Worm (Caenorhabditis elegans) whole organism, L2 larva: Measurements from ENCODE around the gene snt-1.

ENCODE experiments used
- C34F6.9 ChIP-seq: fragments of 150-350 bp; optimal IDR thresholded peaks from 2 replicates; lab custom pipeline; 2014; ENCODE audit warnings: missing biosample characterization, missing genetic modification characterization
- F13H6.1 ChIP-seq: sonication (generic microtip); optimal IDR thresholded peaks from 2 replicates; lab custom pipeline; 2016; ENCODE audit warnings: missing genetic modification characterization, missing compliant biosample characterization
- R02D3.7 ChIP-seq: fragments of 150-350 bp; optimal IDR thresholded peaks from 2 replicates; lab custom pipeline; 2014; ENCODE audit warnings: missing biosample characterization, missing genetic modification characterization
- Y55F3AM.14 ChIP-seq: fragments of 200-800 bp; sonication (Bioruptor generic); optimal IDR thresholded peaks from 2 replicates; lab custom pipeline; 2018; ENCODE audit warnings: mild to moderate bottlenecking, missing genetic modification characterization, missing compliant biosample characterization
- ZK546.5 ChIP-seq: sonication (generic microtip); optimal IDR thresholded peaks from 2 replicates; lab custom pipeline; 2017; ENCODE audit warnings: missing biosample characterization, missing genetic modification characterization
- alr-1 ChIP-seq: fragments of 150-350 bp; optimal IDR thresholded peaks from 2 replicates; lab custom pipeline; 2014; ENCODE audit warnings: missing biosample characterization, missing genetic modification characterization
- aly-2 ChIP-seq: fragments of 150-350 bp; optimal IDR thresholded peaks from 2 replicates; lab custom pipeline; 2014; ENCODE audit warnings: missing biosample characterization, missing genetic modification characterization
- ama-1 ChIP-seq: fragments of 150-350 bp; optimal IDR thresholded peaks from 2 replicates; lab custom pipeline; 2018; ENCODE audit warnings: inconsistent platforms
- blmp-1 ChIP-seq: sonication (generic microtip); optimal IDR thresholded peaks from 2 replicates; lab custom pipeline; 2017; ENCODE audit warnings: missing genetic modification characterization, mild to moderate bottlenecking, missing compliant biosample characterization, antibody characterized with exemption, moderate library complexity; ENCODE audit not compliant: insufficient read depth
- ceh-16 ChIP-seq: fragments of 150-350 bp; optimal IDR thresholded peaks from 2 replicates; lab custom pipeline; 2014; ENCODE audit warnings: missing biosample characterization, missing genetic modification characterization
- ceh-82 ChIP-seq: fragments of 150-350 bp; optimal IDR thresholded peaks from 2 replicates; lab custom pipeline; 2014; ENCODE audit warnings: missing biosample characterization, missing genetic modification characterization
- crh-2 ChIP-seq: sonication (generic microtip); optimal IDR thresholded peaks from 2 replicates; lab custom pipeline; 2017; ENCODE audit warnings: missing biosample characterization, missing genetic modification characterization
- dmd-4 ChIP-seq: sonication (generic microtip); optimal IDR thresholded peaks from 2 replicates; lab custom pipeline; 2017; ENCODE audit warnings: missing biosample characterization, missing genetic modification characterization
- egl-27 ChIP-seq: sonication (generic microtip); optimal IDR thresholded peaks from 3 replicates; lab custom pipeline; 2017; ENCODE audit warnings: missing biosample characterization, missing genetic modification reagents, missing genetic modification characterization
- elt-1 ChIP-seq: fragments of 150-350 bp; optimal IDR thresholded peaks from 2 replicates; lab custom pipeline; 2014; ENCODE audit warnings: missing biosample characterization, missing genetic modification characterization
- elt-3 ChIP-seq: sonication (generic microtip); optimal IDR thresholded peaks from 2 replicates; lab custom pipeline; 2017; ENCODE audit warnings: missing biosample characterization, missing genetic modification characterization
- fos-1 ChIP-seq: fragments of 150-350 bp; optimal IDR thresholded peaks from 2 replicates; lab custom pipeline; 2014; ENCODE audit warnings: missing biosample characterization, missing genetic modification characterization
- gmeb-1 ChIP-seq: fragments of 150-350 bp; optimal IDR thresholded peaks from 2 replicates; lab custom pipeline; 2014; ENCODE audit warnings: missing biosample characterization, missing genetic modification characterization
- lin-11 ChIP-seq: fragments of 150-350 bp; sonication (generic microtip); optimal IDR thresholded peaks from 2 replicates; lab custom pipeline; 2014; ENCODE audit warnings: missing biosample characterization, missing genetic modification characterization, inconsistent platforms, mixed read lengths
- lin-13 ChIP-seq: fragments of 150-350 bp; optimal IDR thresholded peaks from 2 replicates; lab custom pipeline; 2014; ENCODE audit warnings: missing biosample characterization, missing genetic modification reagents, missing genetic modification characterization
- lin-39 ChIP-seq: fragments of 150-350 bp; optimal IDR thresholded peaks from 2 replicates; lab custom pipeline; 2014; ENCODE audit warnings: missing biosample characterization, missing genetic modification reagents, missing genetic modification characterization
- lsy-2 ChIP-seq, 2 experiments: fragments of 150-350 bp in 1 of 2; sonication (generic microtip) in 1 of 2; optimal IDR thresholded peaks; 2 replicates each; lab custom pipeline; 2014 to 2017; ENCODE audit warnings: missing biosample characterization in 2 of 2, missing genetic modification characterization in 2 of 2
- mab-5 ChIP-seq: fragments of 150-350 bp; optimal IDR thresholded peaks from 2 replicates; lab custom pipeline; 2014; ENCODE audit warnings: missing biosample characterization, missing genetic modification characterization
- mbf-1 ChIP-seq: sonication (generic microtip); optimal IDR thresholded peaks from 2 replicates; lab custom pipeline; 2017; ENCODE audit warnings: missing biosample characterization, missing genetic modification characterization
- mdl-1 ChIP-seq, 2 experiments: fragments of 150-350 bp in 1 of 2; sonication (generic microtip) in 1 of 2; optimal IDR thresholded peaks; 2 replicates each; lab custom pipeline; 2017; ENCODE audit warnings: missing biosample characterization in 2 of 2, missing genetic modification characterization in 2 of 2
- nhr-10 ChIP-seq: sonication (generic microtip); optimal IDR thresholded peaks from 2 replicates; lab custom pipeline; 2017; ENCODE audit warnings: missing biosample characterization, missing genetic modification characterization
- nhr-11 ChIP-seq: fragments of 150-350 bp; optimal IDR thresholded peaks from 2 replicates; lab custom pipeline; 2014; ENCODE audit warnings: missing biosample characterization, missing genetic modification characterization
- nhr-12 ChIP-seq: fragments of 150-350 bp; optimal IDR thresholded peaks from 2 replicates; lab custom pipeline; 2014; ENCODE audit warnings: missing biosample characterization, missing genetic modification characterization
- nhr-129 ChIP-seq: fragments of 150-350 bp; optimal IDR thresholded peaks from 2 replicates; lab custom pipeline; 2014; ENCODE audit warnings: missing biosample characterization, missing genetic modification characterization
- nhr-21 ChIP-seq: fragments of 150-350 bp; optimal IDR thresholded peaks from 2 replicates; lab custom pipeline; 2014; ENCODE audit warnings: missing biosample characterization, missing genetic modification characterization
- nhr-23 ChIP-seq: fragments of 150-350 bp; optimal IDR thresholded peaks from 2 replicates; lab custom pipeline; 2014; ENCODE audit warnings: missing biosample characterization, missing genetic modification reagents, missing genetic modification characterization
- nhr-237 ChIP-seq: fragments of 150-350 bp; optimal IDR thresholded peaks from 2 replicates; lab custom pipeline; 2014; ENCODE audit warnings: missing biosample characterization, missing genetic modification characterization
- nhr-25 ChIP-seq: fragments of 150-350 bp; sonication (generic microtip); optimal IDR thresholded peaks from 3 replicates; lab custom pipeline; 2014; ENCODE audit warnings: missing biosample characterization, missing genetic modification characterization
- nhr-6 ChIP-seq: fragments of 150-350 bp; optimal IDR thresholded peaks from 2 replicates; lab custom pipeline; 2014; ENCODE audit warnings: missing biosample characterization, missing genetic modification characterization
- nhr-77 ChIP-seq: fragments of 150-350 bp; optimal IDR thresholded peaks from 2 replicates; lab custom pipeline; 2014; ENCODE audit warnings: missing biosample characterization, missing genetic modification characterization
- peb-1 ChIP-seq: fragments of 150-350 bp; optimal IDR thresholded peaks from 2 replicates; lab custom pipeline; 2014; ENCODE audit warnings: missing biosample characterization, missing genetic modification characterization
- sem-4 ChIP-seq: fragments of 150-350 bp; optimal IDR thresholded peaks from 2 replicates; lab custom pipeline; 2014; ENCODE audit warnings: missing biosample characterization, missing genetic modification reagents, missing genetic modification characterization
- skn-1 ChIP-seq: sonication (generic microtip); optimal IDR thresholded peaks from 2 replicates; lab custom pipeline; 2017; ENCODE audit warnings: missing biosample characterization, missing genetic modification characterization
- sma-3 ChIP-seq: sonication (generic microtip); optimal IDR thresholded peaks from 2 replicates; lab custom pipeline; 2016; ENCODE audit warnings: missing genetic modification reagents, missing genetic modification characterization, missing compliant biosample characterization
- sma-9 ChIP-seq, 2 experiments: fragments of 150-350 bp in 1 of 2; sonication (generic microtip) in 1 of 2; optimal IDR thresholded peaks; 2 replicates each; lab custom pipeline; 2014 to 2016; ENCODE audit warnings: missing genetic modification characterization in 2 of 2, mild to moderate bottlenecking in 1 of 2, missing biosample characterization in 1 of 2, missing compliant biosample characterization in 1 of 2, missing genetic modification reagents in 1 of 2, moderate library complexity in 1 of 2
- snpc-4 ChIP-seq: fragments of 150-350 bp; optimal IDR thresholded peaks from 2 replicates; lab custom pipeline; 2014; ENCODE audit warnings: missing biosample characterization, missing genetic modification characterization
- unc-39 ChIP-seq: fragments of 150-350 bp; optimal IDR thresholded peaks from 2 replicates; lab custom pipeline; 2014; ENCODE audit warnings: missing biosample characterization, missing genetic modification characterization
- unc-55 ChIP-seq: fragments of 150-350 bp; sonication (generic microtip); optimal IDR thresholded peaks from 3 replicates; lab custom pipeline; 2014; ENCODE audit warnings: missing biosample characterization, missing genetic modification reagents, missing genetic modification characterization
- unc-62 ChIP-seq: fragments of 150-350 bp; optimal IDR thresholded peaks from 2 replicates; lab custom pipeline; 2014; ENCODE audit warnings: missing biosample characterization, missing genetic modification reagents, missing genetic modification characterization
- zag-1 ChIP-seq: fragments of 150-350 bp; optimal IDR thresholded peaks from 2 replicates; lab custom pipeline; 2014; ENCODE audit warnings: missing biosample characterization, missing genetic modification characterization
- ztf-1 ChIP-seq: fragments of 200-800 bp; sonication (Bioruptor generic); conservative IDR thresholded peaks from 2 replicates; pipeline ENCODE4 v1.3.6; 2022; ENCODE audit warnings: missing genetic modification characterization, missing compliant biosample characterization
- ztf-11 ChIP-seq: sonication (generic microtip); optimal IDR thresholded peaks from 2 replicates; lab custom pipeline; 2017; ENCODE audit warnings: missing biosample characterization, missing genetic modification characterization
- ztf-4 ChIP-seq: fragments of 150-350 bp; optimal IDR thresholded peaks from 2 replicates; lab custom pipeline; 2014; ENCODE audit warnings: missing biosample characterization, missing genetic modification characterization

The snt-1 gene

ce11 chrII:6821118-6821517 lies 10.4 kb downstream of the snt-1 start:
- TF ChIP-seq ztf-4 (tag; lab: Kevin White, UChicago) (peak; percentile 67), gmeb-1 (tag; lab: Kevin White, UChicago) (no peak), sem-4 (tag; lab: Kevin White, UChicago) (peak; percentile 90), snpc-4 (no peak), F13H6.1 (tag; lab: Kevin White, UChicago) (peak; percentile 31), ceh-16 (peak; percentile 100), skn-1 (tag; lab: Kevin White, UChicago) (no peak), ztf-11 (no peak), nhr-11 (tag; lab: Kevin White, UChicago) (no peak), sma-9 (GFP tag; optimal IDR thresholded peaks at IDR 0.05; lab: Kevin White, UChicago) (peak; percentile 81), sma-9 (tag; optimal IDR thresholded peaks at IDR 0.05; lab: Kevin White, UChicago) (no peak), unc-39 (tag; lab: Kevin White, UChicago) (no peak), nhr-23 (no peak), unc-55 (GFP tag; lab: Kevin White, UChicago) (no peak), aly-2 (no peak), nhr-6 (peak; percentile 39), nhr-77 (tag; lab: Kevin White, UChicago) (no peak), crh-2 (tag; lab: Kevin White, UChicago) (peak; percentile 37), mbf-1 (tag; lab: Kevin White, UChicago) (no peak), nhr-10 (no peak), lin-11 (tag; lab: Kevin White, UChicago) (no peak), elt-3 (tag; lab: Kevin White, UChicago) (no peak), blmp-1 (tag; lab: Kevin White, UChicago) (peak; percentile 91), lin-39 (tag; lab: Kevin White, UChicago) (no peak), fos-1 (tag; lab: Kevin White, UChicago) (peak; percentile 30), egl-27 (tag; lab: Kevin White, UChicago) (peak; percentile 62), alr-1 (no peak), sma-3 (peak; percentile 67), zag-1 (tag; lab: Kevin White, UChicago) (no peak), ztf-1 (no peak), nhr-21 (tag; lab: Kevin White, UChicago) (peak; percentile 39), C34F6.9 (tag; lab: Kevin White, UChicago) (no peak), nhr-129 (tag; lab: Kevin White, UChicago) (no peak), mab-5 (tag; lab: Kevin White, UChicago) (peak; percentile 21), mdl-1 (tag; optimal IDR thresholded peaks at IDR 0.05; lab: Kevin White, UChicago) (no peak), lsy-2 (tag; optimal IDR thresholded peaks at IDR 0.05; lab: Kevin White, UChicago) (peak in 1 of 2 experiments; percentile 56), nhr-237 (tag; lab: Kevin White, UChicago) (no peak), nhr-25 (tag; lab: Kevin White, UChicago) (peak; percentile 94), dmd-4 (tag; lab: Kevin White, UChicago) (no peak), unc-62 (peak; percentile 77), ceh-82 (tag; lab: Kevin White, UChicago) (no peak), lin-13 (peak; percentile 6), ama-1 (lab: Kevin White, UChicago) (no peak), R02D3.7 (tag; lab: Kevin White, UChicago) (no peak), peb-1 (no peak), ZK546.5 (tag; lab: Kevin White, UChicago) (no peak), elt-1 (tag; lab: Kevin White, UChicago) (no peak), Y55F3AM.14 (GFP tag; lab: Kevin White, UChicago) (no peak), nhr-12 (tag; lab: Kevin White, UChicago) (no peak)
